Worm (Caenorhabditis elegans): Measurements from ENCODE around the gene nduv-3.

The nduv-3 gene

ce11 chrIV:2630145-2630544, 11.0 kb upstream of the nduv-3 start:
- TF ChIP-seq unc-62 (GFP tag; optimal IDR thresholded peaks at IDR 0.05): no peak

DNA sequence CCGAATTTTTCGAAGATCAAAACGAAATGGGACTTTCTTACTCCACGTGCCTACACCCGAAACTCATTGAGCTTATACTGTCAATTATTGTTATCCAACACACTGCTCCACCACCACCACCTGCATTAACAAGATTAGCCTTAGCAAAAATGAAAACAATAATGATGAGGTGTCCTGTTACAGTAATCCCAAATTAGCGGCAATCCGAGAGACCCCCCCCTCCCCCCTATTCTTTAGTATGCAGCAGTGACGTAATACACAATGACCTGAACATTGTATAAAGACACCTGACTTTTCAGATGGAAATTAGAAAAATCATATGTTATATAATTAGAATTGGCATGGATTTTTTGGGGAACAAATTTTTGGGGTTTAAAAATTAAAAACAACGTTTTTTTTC, 6.1 kb upstream of the nduv-3 start:
- no peak for TF ChIP-seq unc-62 (GFP tag; optimal IDR thresholded peaks at IDR 0.05)

DNA sequence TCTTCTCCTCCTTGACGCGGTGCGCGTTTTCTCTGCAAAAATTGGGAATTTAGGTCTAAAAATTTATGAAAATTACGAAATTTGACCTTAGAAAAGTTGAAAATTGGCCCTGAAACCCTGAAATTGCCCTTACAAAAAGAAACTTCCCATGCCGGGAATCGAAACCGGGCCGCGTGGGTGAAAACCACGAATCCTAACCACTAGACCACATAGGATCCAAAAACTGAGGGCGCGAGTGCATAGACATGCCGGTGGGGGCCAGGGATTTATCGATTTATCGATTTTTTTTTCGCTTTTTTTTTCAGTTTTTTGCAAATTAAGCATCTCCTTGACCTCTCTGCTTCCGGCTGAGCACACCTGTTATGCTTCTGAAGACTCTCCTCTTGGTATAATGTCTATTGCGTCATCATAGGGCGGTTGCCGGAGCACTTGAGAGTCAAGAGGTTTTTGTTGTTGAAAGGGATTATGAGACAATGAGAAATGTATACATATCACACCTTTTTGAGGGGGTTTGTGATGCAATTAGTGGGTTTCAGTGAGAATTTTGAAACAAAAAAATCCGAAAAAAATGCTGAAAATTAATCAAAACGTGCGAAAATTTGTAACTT, 1.3 kb upstream of the nduv-3 start:
- TF ChIP-seq unc-62 (GFP tag; optimal IDR thresholded peaks at IDR 0.05): no peak

DNA sequence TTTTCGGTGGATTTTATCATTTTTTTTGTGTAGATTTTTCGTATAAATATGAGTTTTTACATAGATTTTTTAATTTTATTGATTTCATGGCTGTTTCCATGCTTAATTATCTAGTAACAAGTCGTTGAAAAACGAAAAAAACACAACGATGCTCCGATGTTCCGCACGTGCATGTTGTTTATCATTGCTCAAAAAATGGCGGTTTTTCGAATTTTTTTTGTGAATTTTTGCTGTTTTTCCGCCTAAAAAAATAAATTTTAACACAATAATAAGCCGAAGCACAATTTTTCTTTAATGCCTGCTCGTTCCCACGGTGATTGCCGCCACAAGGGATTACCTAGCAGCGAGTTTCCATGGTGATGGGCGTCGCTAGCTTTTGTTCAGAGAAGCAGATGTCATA, 944 bp downstream of the nduv-3 start:
- TF ChIP-seq unc-62 (GFP tag; optimal IDR thresholded peaks at IDR 0.05): no peak

DNA sequence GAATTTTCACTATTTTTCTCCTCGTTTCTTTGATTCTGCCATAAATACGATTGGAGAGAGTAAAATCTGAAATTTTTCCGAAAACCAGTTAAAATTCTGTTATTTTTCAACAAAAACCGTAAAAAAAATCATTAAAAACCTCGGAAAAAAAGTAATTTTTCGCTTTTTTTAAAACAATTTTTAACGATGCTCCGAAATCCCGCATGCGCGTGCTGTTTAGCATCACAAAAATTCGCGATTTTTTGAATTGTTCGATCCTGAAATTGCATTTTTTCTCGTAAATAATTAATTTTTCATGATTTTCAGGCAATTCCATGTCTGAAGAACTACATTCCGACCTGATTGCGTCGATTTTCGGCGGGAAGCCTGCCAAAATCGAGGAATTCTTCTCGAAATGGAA, 1.6 kb downstream of the nduv-3 start, which contains the start of gene ric-8:
Gene ric-8, plus strand, starts transcription at position 301 of the 400 bp plus-strand sequence.
- no peak for TF ChIP-seq unc-62 (GFP tag; optimal IDR thresholded peaks at IDR 0.05)

ce11 chrIV:2650031-2650430, 8.9 kb downstream of the nduv-3 start:
- no peak for TF ChIP-seq unc-62 (GFP tag; optimal IDR thresholded peaks at IDR 0.05)

- no peak for TF ChIP-seq unc-62 (GFP tag; optimal IDR thresholded peaks at IDR 0.05)
Measured at ce11 chrIV:2654965-2655364, 13.9 kb downstream of the nduv-3 start.

ce11 chrIV:2656400-2657139, 15.5 kb downstream of the nduv-3 start:
- no peak for TF ChIP-seq unc-62 (GFP tag; optimal IDR thresholded peaks at IDR 0.05)

DNA sequence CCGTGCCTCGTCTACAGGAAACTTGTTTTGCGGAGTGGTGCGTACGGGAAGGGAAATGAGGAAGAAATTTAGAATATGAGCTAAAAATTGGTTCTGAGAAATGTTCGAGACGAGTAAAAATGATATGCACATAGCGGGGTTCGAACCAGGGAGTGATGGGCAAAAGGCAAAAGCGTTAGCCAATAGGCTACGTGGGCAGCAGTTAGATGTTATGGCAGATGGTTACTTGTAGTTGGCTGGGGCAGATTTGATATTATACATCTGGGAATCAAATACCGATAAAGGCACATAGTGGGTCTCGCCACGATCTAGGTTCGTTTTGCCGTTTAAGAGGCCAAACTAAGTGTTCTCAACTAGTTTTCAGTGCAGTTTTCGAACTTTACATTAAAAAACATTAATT, 16.2 kb downstream of the nduv-3 start:
- TF ChIP-seq unc-62 (GFP tag; optimal IDR thresholded peaks at IDR 0.05): no peak

DNA sequence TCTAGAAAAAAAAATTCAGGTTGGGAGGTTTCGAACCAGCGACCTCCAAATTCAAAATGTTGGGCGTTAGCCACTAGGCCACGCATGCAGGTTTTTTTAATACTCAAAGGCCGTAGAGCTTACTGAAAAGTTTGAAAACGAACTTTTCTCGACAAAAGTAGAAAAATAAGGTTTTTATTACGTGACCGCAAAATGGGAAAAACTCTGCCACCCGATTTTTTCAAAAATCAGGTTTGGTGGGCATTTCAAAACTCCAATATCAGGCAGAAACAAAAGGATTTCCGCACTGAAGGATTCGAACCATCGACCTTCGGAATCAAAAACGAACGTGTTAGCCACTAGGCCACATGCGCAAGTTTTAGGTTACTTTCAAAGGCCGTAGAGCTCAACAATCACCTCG, 17.6 kb downstream of the nduv-3 start:
- no peak for TF ChIP-seq unc-62 (GFP tag; optimal IDR thresholded peaks at IDR 0.05)

DNA sequence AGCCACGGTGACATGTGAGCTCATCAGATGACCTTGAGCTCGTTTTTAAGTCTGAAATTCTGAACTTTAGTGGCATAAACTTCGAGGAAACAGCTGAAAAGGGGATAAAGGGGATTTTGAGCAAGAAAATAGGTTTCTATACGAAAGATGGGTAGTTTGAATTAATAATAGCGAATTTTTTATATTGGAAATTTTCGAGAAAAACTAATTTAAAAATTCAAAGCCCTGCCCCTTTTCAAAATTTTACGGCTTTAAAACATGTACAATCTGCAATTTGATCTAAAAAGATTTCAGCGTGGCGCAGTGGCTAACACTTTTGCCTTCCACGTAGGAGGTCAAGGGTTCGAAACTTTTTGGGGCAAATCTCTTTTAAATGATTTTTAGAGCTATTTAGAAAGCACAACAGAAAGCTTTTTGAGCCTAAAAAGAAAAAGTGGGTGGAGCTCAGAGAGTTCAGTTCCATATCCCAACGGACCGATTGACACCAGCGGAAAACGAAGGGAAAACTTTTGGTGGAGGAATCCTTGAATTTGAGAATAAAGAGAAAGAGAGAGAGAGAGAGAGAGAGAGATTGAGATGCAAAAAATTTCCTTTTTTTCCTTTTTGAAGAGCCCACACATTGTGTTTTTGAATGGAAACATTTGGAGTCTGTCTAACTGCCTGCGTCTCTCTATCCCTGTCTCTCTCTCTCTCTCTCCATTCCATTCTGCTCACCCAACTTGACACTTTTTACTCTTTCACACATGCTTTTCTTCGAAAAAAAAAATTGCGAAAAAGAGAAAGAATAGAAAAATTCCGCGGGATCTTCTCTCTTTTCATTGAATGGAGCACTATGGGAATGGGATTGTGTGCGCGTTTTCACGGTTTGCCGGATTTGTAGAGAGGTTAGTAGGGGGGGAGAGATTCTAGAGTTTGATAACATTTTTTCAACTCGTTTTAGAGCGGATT, 23.1 kb downstream of the nduv-3 start, which contains the start of gene Y69A2AR.31:
Gene Y69A2AR.31, minus strand, starts transcription at position 51 of the 948 bp plus-strand sequence.
- TF ChIP-seq unc-62 (GFP tag; optimal IDR thresholded peaks at IDR 0.05): no peak

DNA sequence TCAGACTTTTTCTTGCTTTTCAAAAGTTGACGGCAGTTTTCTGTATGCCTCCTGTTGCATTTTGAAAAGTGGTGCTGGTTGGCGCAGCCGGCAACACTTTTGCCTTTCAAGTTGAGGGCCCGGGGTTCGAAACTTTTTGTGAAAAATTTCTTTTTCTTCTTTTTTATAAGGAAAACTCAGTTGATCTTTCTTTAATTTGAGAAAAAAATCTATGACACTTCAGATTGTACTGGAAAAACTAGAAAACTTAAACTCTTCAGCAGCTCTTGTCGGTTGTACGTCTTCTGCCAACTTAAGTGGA, 23.7 kb downstream of the nduv-3 start:
- no peak for TF ChIP-seq unc-62 (GFP tag; optimal IDR thresholded peaks at IDR 0.05)

ce11 chrIV:2665388-2665978, 24.4 kb downstream of the nduv-3 start:
- TF ChIP-seq unc-62 (GFP tag; optimal IDR thresholded peaks at IDR 0.05): no peak

DNA sequence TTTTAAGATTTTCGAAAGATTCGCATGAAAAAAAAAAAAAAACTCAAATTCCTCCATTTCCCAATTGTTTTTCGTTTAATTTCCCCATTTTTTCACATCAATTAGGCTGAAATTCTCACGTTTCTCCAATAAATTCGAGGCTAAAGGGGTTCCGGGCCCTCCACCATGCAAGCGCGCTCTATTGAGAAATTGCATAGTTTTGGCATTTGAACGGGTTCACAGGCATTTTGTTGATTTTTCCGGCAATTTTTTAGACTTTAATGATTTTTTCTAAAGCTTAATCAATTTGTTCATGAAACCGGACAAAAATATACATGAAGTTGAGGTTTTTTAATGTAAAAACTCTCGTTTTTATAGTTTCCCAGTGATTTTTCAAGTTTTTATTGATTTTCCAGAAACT, 25.0 kb downstream of the nduv-3 start:
- no peak for TF ChIP-seq unc-62 (GFP tag; optimal IDR thresholded peaks at IDR 0.05)

DNA sequence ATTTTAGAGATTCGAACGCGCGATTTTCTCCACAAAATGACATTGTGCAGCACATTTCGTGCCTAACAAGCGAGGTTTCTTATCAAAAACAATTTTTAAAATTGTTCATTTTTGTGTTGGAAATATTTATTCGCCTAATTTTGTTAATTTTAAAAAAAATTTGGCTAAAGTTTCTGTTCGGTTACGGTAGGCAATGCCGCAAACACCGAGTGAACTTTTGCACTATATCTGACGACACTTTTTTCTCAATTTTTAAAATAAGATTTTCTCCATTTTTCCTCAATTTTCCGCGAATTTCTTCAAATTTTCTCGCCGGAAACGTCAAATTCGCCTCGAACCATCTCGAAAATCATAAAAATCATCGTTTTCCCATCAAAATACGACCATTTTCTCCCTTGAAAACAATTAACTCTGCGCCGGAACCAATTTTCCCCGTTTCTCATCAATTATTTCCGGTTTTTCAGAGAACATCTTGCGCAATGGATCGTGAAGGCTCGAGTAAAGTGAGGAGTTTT, 25.5 kb downstream of the nduv-3 start, which contains the start of gene Y69A2AR.1:
Gene Y69A2AR.1, plus strand, starts transcription at position 465 of the 515 bp plus-strand sequence.
- no peak for TF ChIP-seq unc-62 (GFP tag; optimal IDR thresholded peaks at IDR 0.05)

ce11 chrIV:2670664-2671063, 29.6 kb downstream of the nduv-3 start:
- no peak for TF ChIP-seq unc-62 (GFP tag; optimal IDR thresholded peaks at IDR 0.05)

Data from whole organism, dauer.